Fruit fly (Drosophila melanogaster): ENCODE data around the gene numb.

Gene numb

dm6 chr2L:9494663-9495417 lies 57.6 kb downstream of the numb start, which contains the start of gene Gdi:
Gene Gdi, minus strand, starts transcription at chr2L:9494876.
- no peak for TF ChIP-seq fd96Ca (GFP tag; IDR thresholded peaks at IDR 0.05)
- no peak for TF ChIP-seq CG12605 (GFP tag; IDR thresholded peaks at IDR 0.05)
- peak; percentile 14 for TF ChIP-seq CG15710 (tag; optimal IDR thresholded peaks at IDR 0.05)
- TF ChIP-seq CG8159 (tag; optimal IDR thresholded peaks at IDR 0.05), result peak; percentile 19
- peak; percentile 30; the same call in 1 of the 2 replicates for TF ChIP-seq CG32121 (GFP tag; IDR thresholded peaks at IDR 0.05)

DNA sequence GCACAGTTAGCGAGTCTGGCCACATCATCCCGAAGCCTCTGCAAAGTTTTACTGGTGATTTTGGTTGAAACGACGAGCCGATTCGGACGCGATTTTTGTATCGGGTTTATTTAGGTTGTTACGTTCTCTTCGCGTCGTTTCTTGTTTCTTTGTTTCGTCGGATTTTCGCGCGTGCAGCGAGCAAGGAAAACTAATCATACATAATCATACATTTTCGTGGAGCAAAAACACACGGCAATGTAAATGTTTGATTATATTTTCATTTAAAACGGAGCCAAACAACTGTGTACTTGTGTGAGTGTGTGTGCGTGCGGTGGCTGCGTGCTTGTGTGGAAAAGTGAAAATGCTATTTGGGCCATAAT lies 58.1 kb downstream of the numb start, which contains the start of gene CG33298:
Gene CG33298 (plus strand): TSS at position 57 of the 362 bp plus-strand sequence.
- no peak for TF ChIP-seq CG13204 (GFP tag; optimal IDR thresholded peaks at IDR 0.05)
- TF ChIP-seq D1 (tag; optimal IDR thresholded peaks at IDR 0.05), result peak; percentile 30

DNA sequence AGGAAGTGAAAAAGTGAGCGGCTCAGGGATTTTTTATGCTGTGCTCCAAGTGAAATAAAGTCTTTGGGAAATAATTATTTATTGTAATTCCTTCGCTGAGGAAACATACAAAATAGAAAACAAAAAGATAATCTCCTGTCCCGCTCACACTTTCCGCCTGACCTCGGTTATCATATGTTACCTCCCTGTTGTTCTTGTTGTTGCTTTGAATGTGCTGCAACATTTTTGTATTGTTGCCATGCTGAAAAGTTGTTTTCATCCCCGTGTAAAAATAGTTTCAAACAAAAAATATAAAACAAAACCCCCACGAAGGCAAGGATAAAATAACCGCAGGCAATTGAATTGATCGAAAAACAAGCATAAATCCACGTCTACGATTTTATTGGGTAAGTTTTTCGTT lies 58.6 kb downstream of the numb start:
- TF ChIP-seq Snoo (tag; optimal IDR thresholded peaks at IDR 0.05), result no peak
- no peak for TF ChIP-seq CG14655 (GFP tag; optimal IDR thresholded peaks at IDR 0.05)
- no peak for TF ChIP-seq D1 (tag; optimal IDR thresholded peaks at IDR 0.05)
- TF ChIP-seq CG9948 (tag; optimal IDR thresholded peaks at IDR 0.05), result no peak
- no peak for TF ChIP-seq gl (tag; optimal IDR thresholded peaks at IDR 0.05)
- no peak for TF ChIP-seq Ets98B (GFP tag; IDR thresholded peaks at IDR 0.05)

- TF ChIP-seq CG32121 (GFP tag; IDR thresholded peaks at IDR 0.05) (peak; percentile 56), rn (GFP tag; IDR thresholded peaks at IDR 0.05) (no peak), CG15710 (tag; optimal IDR thresholded peaks at IDR 0.05) (no peak), Ets98B (GFP tag; IDR thresholded peaks at IDR 0.05) (peak; percentile 46), CG9948 (tag; optimal IDR thresholded peaks at IDR 0.05) (peak; percentile 1), D1 (tag; optimal IDR thresholded peaks at IDR 0.05) (no peak), Pif1A (GFP tag; optimal IDR thresholded peaks at IDR 0.05) (peak; percentile 17), CG4496 (GFP tag; IDR thresholded peaks at IDR 0.05) (peak; percentile 70; the same call in 2 of the 3 replicates), CG13204 (GFP tag; optimal IDR thresholded peaks at IDR 0.05) (peak; percentile 51), CG17806 (tag; optimal IDR thresholded peaks at IDR 0.05) (peak; percentile 23), CG12605 (GFP tag; IDR thresholded peaks at IDR 0.05) (peak; percentile 6; the same call in 1 of the 2 replicates), CG34367 (tag; optimal IDR thresholded peaks at IDR 0.05) (no peak), Snoo (tag; optimal IDR thresholded peaks at IDR 0.05) (peak; percentile 20), CG14655 (GFP tag; optimal IDR thresholded peaks at IDR 0.05) (peak; percentile 76), CG8301 (tag; optimal IDR thresholded peaks at IDR 0.05) (peak; percentile 40), CG10348 (GFP tag; IDR thresholded peaks at IDR 0.05) (peak; percentile 34; the same call in 1 of the 2 replicates), EcR (GFP tag; optimal IDR thresholded peaks at IDR 0.05) (peak; percentile 64), fd96Ca (GFP tag; IDR thresholded peaks at IDR 0.05) (peak; percentile 74), Pif1B (GFP tag; optimal IDR thresholded peaks at IDR 0.05) (no peak), CG8159 (tag; optimal IDR thresholded peaks at IDR 0.05) (peak; percentile 0), gl (tag; optimal IDR thresholded peaks at IDR 0.05) (no peak)
Observed at dm6 chr2L:9496378-9497284, 59.4 kb downstream of the numb start.

dm6 chr2L:9497285-9497660 lies 60.0 kb downstream of the numb start:
- no peak; the same call in 1 of the 2 replicates for TF ChIP-seq Ets98B (GFP tag; IDR thresholded peaks at IDR 0.05)
- TF ChIP-seq Pif1A (GFP tag; optimal IDR thresholded peaks at IDR 0.05), result no peak
- TF ChIP-seq CG17806 (tag; optimal IDR thresholded peaks at IDR 0.05), result no peak
- TF ChIP-seq rn (GFP tag; IDR thresholded peaks at IDR 0.05), result no peak
- TF ChIP-seq CG14655 (GFP tag; optimal IDR thresholded peaks at IDR 0.05), result no peak
- TF ChIP-seq EcR (GFP tag; optimal IDR thresholded peaks at IDR 0.05), result peak; percentile 81
- TF ChIP-seq fd96Ca (GFP tag; IDR thresholded peaks at IDR 0.05), result no peak
- peak; percentile 9; the same call in 1 of the 2 replicates for TF ChIP-seq CG12605 (GFP tag; IDR thresholded peaks at IDR 0.05)
- no peak for TF ChIP-seq CG32121 (GFP tag; IDR thresholded peaks at IDR 0.05)
- TF ChIP-seq CG8159 (tag; optimal IDR thresholded peaks at IDR 0.05), result no peak
- no peak for TF ChIP-seq CG8301 (tag; optimal IDR thresholded peaks at IDR 0.05)
- no peak for TF ChIP-seq CG10348 (GFP tag; IDR thresholded peaks at IDR 0.05)

dm6 chr2L:9498185-9498984 lies 61.1 kb downstream of the numb start:
- no peak for TF ChIP-seq CG10348 (GFP tag; IDR thresholded peaks at IDR 0.05)
- TF ChIP-seq CG32121 (GFP tag; IDR thresholded peaks at IDR 0.05), result no peak; the same call in 1 of the 2 replicates
- peak; percentile 37 for TF ChIP-seq CG9948 (tag; optimal IDR thresholded peaks at IDR 0.05)
- no peak for TF ChIP-seq gl (tag; optimal IDR thresholded peaks at IDR 0.05)
- TF ChIP-seq Ets98B (GFP tag; IDR thresholded peaks at IDR 0.05), result peak; percentile 43
- TF ChIP-seq CG4496 (GFP tag; IDR thresholded peaks at IDR 0.05), result peak; percentile 55; the same call in 1 of the 3 replicates
- TF ChIP-seq CG34367 (tag; optimal IDR thresholded peaks at IDR 0.05), result peak; percentile 35
- peak; percentile 8 for TF ChIP-seq EcR (GFP tag; optimal IDR thresholded peaks at IDR 0.05)
- TF ChIP-seq Pif1A (GFP tag; optimal IDR thresholded peaks at IDR 0.05), result peak; percentile 11
- TF ChIP-seq CG12605 (GFP tag; IDR thresholded peaks at IDR 0.05), result no peak
- peak; percentile 56 for TF ChIP-seq CG14655 (GFP tag; optimal IDR thresholded peaks at IDR 0.05)
- TF ChIP-seq CG8159 (tag; optimal IDR thresholded peaks at IDR 0.05), result peak; percentile 58
- TF ChIP-seq CG17806 (tag; optimal IDR thresholded peaks at IDR 0.05), result peak; percentile 39
- TF ChIP-seq CG13204 (GFP tag; optimal IDR thresholded peaks at IDR 0.05), result no peak
- TF ChIP-seq CG15710 (tag; optimal IDR thresholded peaks at IDR 0.05), result peak; percentile 21
- peak; percentile 53 for TF ChIP-seq CG8301 (tag; optimal IDR thresholded peaks at IDR 0.05)
- no peak for TF ChIP-seq D1 (tag; optimal IDR thresholded peaks at IDR 0.05)
- peak; percentile 51 for TF ChIP-seq Snoo (tag; optimal IDR thresholded peaks at IDR 0.05)
- no peak for TF ChIP-seq rn (GFP tag; IDR thresholded peaks at IDR 0.05)
- no peak for TF ChIP-seq fd96Ca (GFP tag; IDR thresholded peaks at IDR 0.05)
- TF ChIP-seq Pif1B (GFP tag; optimal IDR thresholded peaks at IDR 0.05), result peak; percentile 14
